Fruit fly (Drosophila melanogaster) S2 (cell line): ENCODE measurements around the gene kto.

Experiments
- CG8478 ChIP-seq: fragments of >200 bp; optimal IDR thresholded peaks from 2 replicates; lab custom pipeline; 2018
- CTCF ChIP-seq, 2 experiments: fragments of >200 bp; optimal IDR thresholded peaks; 2 replicates each; lab custom pipeline; 2018

DNA sequence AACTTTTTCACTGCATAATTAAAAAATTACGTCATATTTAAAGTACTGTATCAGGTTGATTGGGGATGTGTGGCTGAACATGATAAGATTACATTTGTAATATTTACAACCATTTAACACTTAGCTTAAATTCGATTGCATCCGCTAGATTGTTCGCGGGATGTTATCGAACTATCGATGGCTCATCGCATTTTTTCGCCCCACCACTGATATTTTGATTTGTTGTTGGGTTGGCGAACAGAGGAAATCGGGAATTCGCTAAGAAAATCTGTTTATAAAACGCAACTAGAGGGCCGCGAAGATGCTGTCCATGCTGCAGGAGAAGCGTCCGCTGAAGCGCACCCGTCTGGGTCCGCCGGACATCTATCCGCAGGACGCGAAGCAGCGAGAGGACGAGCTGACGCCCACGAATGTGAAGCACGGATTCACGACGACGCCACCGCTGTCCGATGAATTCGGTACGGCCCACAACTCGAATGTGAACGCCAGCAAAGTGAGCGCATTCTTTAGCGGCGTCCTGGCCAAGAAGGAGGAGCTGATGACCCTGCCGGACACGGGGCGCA is at the start of gene kto:
- TF ChIP-seq CG8478 (lab: Kevin White, UChicago) (no peak), CTCF (optimal IDR thresholded peaks at IDR 0.05; lab: Kevin White, UChicago) (no peak)
